Worm (Caenorhabditis elegans): ENCODE results near the gene H41C03.1.
"Not testable (repeated sequence)": the region's sequence is repeated elsewhere in the genome, so short reads cannot be mapped to it uniquely, and the experiment has no call there.

H41C03.1 gene

ce11 chrII:5874130-5874529 is 19.9 kb downstream of the H41C03.1 start:
- TF ChIP-seq pha-4 (tag; optimal IDR thresholded peaks at IDR 0.05) (peak; percentile 88), unc-39 (tag; optimal IDR thresholded peaks at IDR 0.05) (no peak), nhr-23 (tag; optimal IDR thresholded peaks at IDR 0.05) (peak; percentile 34)

ce11 chrII:5876053-5876452 is 21.8 kb downstream of the H41C03.1 start, which contains the start of gene F55C12.6:
Gene F55C12.6, minus strand, starts transcription at chrII:5876153.
- TF ChIP-seq nhr-11 (tag; optimal IDR thresholded peaks at IDR 0.05) (no peak), skn-1 (tag; optimal IDR thresholded peaks at IDR 0.05) (no peak), elt-1 (tag; optimal IDR thresholded peaks at IDR 0.05) (no peak), zag-1 (tag; optimal IDR thresholded peaks at IDR 0.05) (no peak), ztf-4 (tag; optimal IDR thresholded peaks at IDR 0.05) (no peak), ama-1 (optimal IDR thresholded peaks at IDR 0.05) (no peak), pha-4 (tag; optimal IDR thresholded peaks at IDR 0.05) (no peak), pqm-1 (tag; optimal IDR thresholded peaks at IDR 0.05) (no peak)

- TF ChIP-seq unc-62 (GFP tag; optimal IDR thresholded peaks at IDR 0.05); hmg-11 (tag; optimal IDR thresholded peaks at IDR 0.05); snpc-4 (tag; optimal IDR thresholded peaks at IDR 0.05): not testable (repeated sequence)
These were observed 22.3 kb downstream of the H41C03.1 start, which contains the start of gene F55C12.2 for ce11 chrII:5876511-5876910. Gene F55C12.2, plus strand, starts transcription at chrII:5876811.

- TF ChIP-seq ztf-4 (tag; optimal IDR thresholded peaks at IDR 0.05) (no peak), nhr-23 (tag; optimal IDR thresholded peaks at IDR 0.05) (peak; percentile 19), jun-1 (tag; optimal IDR thresholded peaks at IDR 0.05) (no peak), elt-3 (tag; optimal IDR thresholded peaks at IDR 0.05) (no peak), nhr-25 (tag; optimal IDR thresholded peaks at IDR 0.05) (peak; percentile 90)
These were observed 26.5 kb downstream of the H41C03.1 start for ce11 chrII:5880677-5881076.

- TF ChIP-seq nhr-28 (tag; optimal IDR thresholded peaks at IDR 0.05), result no peak
- TF ChIP-seq nhr-67 (tag; optimal IDR thresholded peaks at IDR 0.05), result no peak
- TF ChIP-seq elt-1 (tag; optimal IDR thresholded peaks at IDR 0.05), result no peak
- TF ChIP-seq nhr-25 (tag; optimal IDR thresholded peaks at IDR 0.05), result no peak
- TF ChIP-seq pha-4 (tag; optimal IDR thresholded peaks at IDR 0.05), result no peak
- TF ChIP-seq aly-2 (tag; optimal IDR thresholded peaks at IDR 0.05), result no peak
- TF ChIP-seq mml-1 (tag; optimal IDR thresholded peaks at IDR 0.05), result no peak
These were observed 30.0 kb downstream of the H41C03.1 start, which contains the start of gene rfip-1 for ce11 chrII:5884252-5884651. Gene rfip-1, plus strand, starts transcription at chrII:5884552.

- TF ChIP-seq nhr-11 (tag; optimal IDR thresholded peaks at IDR 0.05), result no peak
- TF ChIP-seq zag-1 (tag; optimal IDR thresholded peaks at IDR 0.05), result no peak
- peak in 1 of 3 experiments; percentile 53 for TF ChIP-seq elt-3 (tag; optimal IDR thresholded peaks at IDR 0.05)
- peak; percentile 72 for TF ChIP-seq nhr-23 (tag; optimal IDR thresholded peaks at IDR 0.05)
- peak; percentile 17 for TF ChIP-seq pha-4 (tag; optimal IDR thresholded peaks at IDR 0.05)
- peak; percentile 96 for TF ChIP-seq nhr-25 (tag; optimal IDR thresholded peaks at IDR 0.05)
- peak; percentile 77 for TF ChIP-seq nhr-43 (tag; optimal IDR thresholded peaks at IDR 0.05; ENCODE audit: poor library complexity, severe bottlenecking)
- peak; percentile 60 for TF ChIP-seq ceh-28 (tag; optimal IDR thresholded peaks at IDR 0.05)
- TF ChIP-seq nfya-1 (tag; optimal IDR thresholded peaks at IDR 0.05; ENCODE audit: insufficient read depth), result peak; percentile 56
- peak; percentile 67 for TF ChIP-seq elt-2 (tag; optimal IDR thresholded peaks at IDR 0.05)
These were observed 31.9 kb downstream of the H41C03.1 start for ce11 chrII:5885966-5886621.

ce11 chrII:5889417-5890139 is 35.4 kb downstream of the H41C03.1 start:
- TF ChIP-seq R02D3.7 (tag; optimal IDR thresholded peaks at IDR 0.05) (no peak), zag-1 (tag; optimal IDR thresholded peaks at IDR 0.05) (no peak), elt-2 (tag; optimal IDR thresholded peaks at IDR 0.05) (no peak)

- TF ChIP-seq hmg-11 (tag; optimal IDR thresholded peaks at IDR 0.05) (no peak), nhr-28 (tag; optimal IDR thresholded peaks at IDR 0.05) (no peak), zag-1 (tag; optimal IDR thresholded peaks at IDR 0.05) (no peak)
These were observed 38.6 kb downstream of the H41C03.1 start for ce11 chrII:5892813-5893212.

All from whole organism, L3 larva.